Worm (Caenorhabditis elegans): ENCODE results near the gene M05D6.5.

ce11 chrII:8435005-8435404 is 47.0 kb downstream of the M05D6.5 start, which contains the start of gene acp-4:
- TF ChIP-seq zag-1 (tag; optimal IDR thresholded peaks at IDR 0.05), result no peak
- TF ChIP-seq swsn-7 (tag; optimal IDR thresholded peaks at IDR 0.05), result no peak
- TF ChIP-seq tbx-2 (tag; optimal IDR thresholded peaks at IDR 0.05), result no peak
- no peak for TF ChIP-seq nhr-237 (tag; optimal IDR thresholded peaks at IDR 0.05)
